Worm (Caenorhabditis elegans): ENCODE data around the gene twk-49.

DNA sequence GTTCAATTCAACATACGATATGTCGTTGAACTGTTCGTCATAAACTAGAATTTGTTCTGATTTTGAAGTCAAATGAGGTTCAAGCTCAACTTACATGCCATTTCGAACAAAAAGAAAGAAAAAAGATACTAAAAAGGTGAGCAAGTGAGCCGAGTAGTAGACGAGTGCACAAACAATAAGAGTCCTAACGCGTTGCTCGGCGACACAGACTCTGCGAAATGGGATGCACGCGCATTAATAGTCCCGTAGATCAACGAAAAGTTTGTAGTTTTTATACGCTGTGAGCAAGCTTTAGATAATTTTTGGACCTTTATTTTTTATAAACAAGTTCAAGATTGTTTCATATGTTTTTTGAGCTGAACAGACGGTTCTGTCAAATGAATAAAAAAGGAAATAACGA lies 29.7 kb upstream of the twk-49 start, which contains the start of gene C56E6.4:
- TF ChIP-seq lin-39 (tag; optimal IDR thresholded peaks at IDR 0.05) (no peak), ceh-16 (tag; optimal IDR thresholded peaks at IDR 0.05) (no peak), nhr-10 (tag; optimal IDR thresholded peaks at IDR 0.05) (no peak), ztf-11 (tag; optimal IDR thresholded peaks at IDR 0.05) (no peak)
